Fruit fly (Drosophila melanogaster) whole organism, embryonic: Measurements from ENCODE around the gene blot.

ENCODE experiments used
- BEAF-32 ChIP-seq: fragments of 200-800 bp; sonication (Bioruptor generic); optimal IDR thresholded peaks from 3 replicates; lab custom pipeline; 2017; ENCODE audit warnings: missing biosample characterization, missing genetic modification characterization, mild to moderate bottlenecking, moderate library complexity, missing genetic modification reagents
- CG10321 ChIP-seq: fragments of 200-800 bp; sonication (Bioruptor generic); IDR thresholded peaks from 2 replicates; pipeline ENCODE4 v1.3.6; 2022; ENCODE audit warnings: missing biosample characterization, missing genetic modification characterization
- CG10565 ChIP-seq: fragments of 200-800 bp; sonication (Bioruptor generic); optimal IDR thresholded peaks from 3 replicates; lab custom pipeline; 2016; ENCODE audit warnings: missing biosample characterization, mild to moderate bottlenecking, missing genetic modification characterization
- CG10654 ChIP-seq: fragments of 200-800 bp; sonication (Bioruptor generic); optimal IDR thresholded peaks from 2 replicates; lab custom pipeline; 2016; ENCODE audit warnings: missing biosample characterization, missing genetic modification characterization
- CG11085 ChIP-seq: fragments of 200-800 bp; sonication (Bioruptor generic); IDR thresholded peaks from 2 replicates; pipeline ENCODE4 v1.3.6; 2022; ENCODE audit warnings: missing biosample characterization, missing genetic modification characterization
- CG11696 ChIP-seq: fragments of 200-800 bp; sonication (Bioruptor generic); IDR thresholded peaks from 2 replicates; pipeline ENCODE4 v1.3.6; 2022; ENCODE audit warnings: missing biosample characterization, missing genetic modification characterization
- CG11723 ChIP-seq: fragments of 200-800 bp; sonication (Bioruptor generic); optimal IDR thresholded peaks from 2 replicates; lab custom pipeline; 2017; ENCODE audit warnings: missing biosample characterization, mild to moderate bottlenecking, missing genetic modification characterization
- CG12391 ChIP-seq: fragments of 200-800 bp; sonication (Bioruptor generic); optimal IDR thresholded peaks from 3 replicates; lab custom pipeline; 2018; ENCODE audit warnings: missing biosample characterization, mild to moderate bottlenecking, missing genetic modification characterization, moderate library complexity
- CG13287 ChIP-seq: fragments of 200-800 bp; sonication (Bioruptor generic); IDR thresholded peaks from 2 replicates; pipeline ENCODE4 v1.3.6; 2022; ENCODE audit warnings: missing biosample characterization, missing genetic modification characterization; ENCODE audit not compliant: partially characterized antibody
- CG13894 ChIP-seq: fragments of 200-800 bp; sonication (Bioruptor generic); optimal IDR thresholded peaks from 3 replicates; lab custom pipeline; 2018; ENCODE audit warnings: missing biosample characterization, mild to moderate bottlenecking, missing genetic modification characterization, moderate library complexity
- CG15011 ChIP-seq: fragments of 200-800 bp; sonication (Bioruptor generic); optimal IDR thresholded peaks from 3 replicates; lab custom pipeline; 2018; ENCODE audit warnings: missing biosample characterization, mild to moderate bottlenecking, missing genetic modification characterization
- CG30403 ChIP-seq: fragments of 200-800 bp; sonication (Bioruptor generic); optimal IDR thresholded peaks from 3 replicates; lab custom pipeline; 2016; ENCODE audit warnings: missing biosample characterization, missing genetic modification characterization
- CG33213 ChIP-seq: fragments of 200-800 bp; sonication (Bioruptor generic); optimal IDR thresholded peaks from 3 replicates; lab custom pipeline; 2016; ENCODE audit warnings: missing biosample characterization, missing genetic modification characterization
- CG4730 ChIP-seq: fragments of 200-800 bp; sonication (Bioruptor generic); IDR thresholded peaks from 2 replicates; pipeline ENCODE4 v1.3.6; 2022; ENCODE audit warnings: missing biosample characterization, missing genetic modification characterization
- CG6254 ChIP-seq: fragments of 200-800 bp; sonication (Bioruptor generic); optimal IDR thresholded peaks from 3 replicates; lab custom pipeline; 2017; ENCODE audit warnings: mild to moderate bottlenecking, missing biosample characterization, missing genetic modification reagents, missing genetic modification characterization
- CG6689 ChIP-seq: fragments of 200-800 bp; sonication (Bioruptor generic); IDR thresholded peaks from 2 replicates; pipeline ENCODE4 v1.3.6; 2022; ENCODE audit warnings: missing biosample characterization, missing genetic modification characterization
- CG6813 ChIP-seq: fragments of 200-800 bp; sonication (Bioruptor generic); optimal IDR thresholded peaks from 2 replicates; lab custom pipeline; 2017; ENCODE audit warnings: missing biosample characterization, missing genetic modification characterization, mild to moderate bottlenecking, moderate library complexity, missing genetic modification reagents
- CG7839 ChIP-seq: fragments of 200-800 bp; sonication (Bioruptor generic); optimal IDR thresholded peaks from 3 replicates; lab custom pipeline; 2018; ENCODE audit warnings: missing biosample characterization, mild to moderate bottlenecking, missing genetic modification characterization, moderate library complexity
- CG8290 ChIP-seq, 3 experiments: fragments of 200-800 bp; sonication (Bioruptor generic); optimal IDR thresholded peaks; 2 replicates each; lab custom pipeline; 2016 to 2019; ENCODE audit warnings: missing biosample characterization in 3 of 3, missing genetic modification characterization in 3 of 3, mild to moderate bottlenecking in 2 of 3, moderate library complexity in 1 of 3
- Doc2 ChIP-seq: fragments of 200-800 bp; sonication (Bioruptor generic); IDR thresholded peaks from 2 replicates; pipeline ENCODE4 v1.3.6; 2022; ENCODE audit warnings: missing biosample characterization, missing genetic modification characterization
- Ets65A ChIP-seq: fragments of 200-800 bp; sonication (Bioruptor generic); peaks from one replicate; lab custom pipeline; 2016; ENCODE audit warnings: missing biosample characterization, missing genetic modification characterization
- Gsc ChIP-seq: fragments of 200-800 bp; sonication (Bioruptor generic); IDR thresholded peaks from 2 replicates; pipeline ENCODE4 v1.3.6; 2022; ENCODE audit warnings: missing biosample characterization, missing genetic modification characterization
- Hey ChIP-seq: fragments of 200-800 bp; sonication (Bioruptor generic); optimal IDR thresholded peaks from 3 replicates; lab custom pipeline; 2018; ENCODE audit warnings: missing biosample characterization, mild to moderate bottlenecking, missing genetic modification characterization
- Hr3 ChIP-seq: fragments of 200-800 bp; sonication (Bioruptor generic); optimal IDR thresholded peaks from 3 replicates; lab custom pipeline; 2016; ENCODE audit warnings: missing biosample characterization, missing genetic modification characterization
- MBD-R2 ChIP-seq: fragments of 200-800 bp; sonication (Bioruptor generic); IDR thresholded peaks from 2 replicates; pipeline ENCODE4 v1.3.6; 2022; ENCODE audit warnings: missing biosample characterization, missing genetic modification characterization
- Max ChIP-seq: fragments of 200-800 bp; sonication (Bioruptor generic); optimal IDR thresholded peaks from 2 replicates; lab custom pipeline; 2016; ENCODE audit warnings: missing biosample characterization, mild to moderate bottlenecking, missing genetic modification characterization
- Myb ChIP-seq: fragments of 200-800 bp; sonication (Bioruptor generic); optimal IDR thresholded peaks from 2 replicates; lab custom pipeline; 2016; ENCODE audit warnings: missing biosample characterization, missing genetic modification characterization
- NC2β ChIP-seq: fragments of 200-800 bp; sonication (Bioruptor generic); optimal IDR thresholded peaks from 2 replicates; lab custom pipeline; 2016; ENCODE audit warnings: missing biosample characterization, missing genetic modification characterization
- NFAT ChIP-seq: fragments of 200-800 bp; sonication (Bioruptor generic); IDR thresholded peaks from 2 replicates; pipeline ENCODE4 v1.3.6; 2022; ENCODE audit warnings: missing biosample characterization, missing genetic modification characterization
- Nf-YC ChIP-seq: fragments of 200-800 bp; optimal IDR thresholded peaks from 3 replicates; lab custom pipeline; 2019; ENCODE audit warnings: missing biosample characterization, mild to moderate bottlenecking, missing genetic modification characterization, moderate library complexity
- PHDP ChIP-seq: fragments of 200-800 bp; sonication (Bioruptor generic); optimal IDR thresholded peaks from 3 replicates; lab custom pipeline; 2018; ENCODE audit warnings: missing biosample characterization, mild to moderate bottlenecking, missing genetic modification characterization, moderate library complexity
- Sry-δ ChIP-seq: fragments of 200-800 bp; sonication (Bioruptor generic); optimal IDR thresholded peaks from 2 replicates; lab custom pipeline; 2016; ENCODE audit warnings: missing biosample characterization, missing genetic modification characterization
- YL-1 ChIP-seq: fragments of 200-800 bp; sonication (Bioruptor generic); optimal IDR thresholded peaks from 3 replicates; lab custom pipeline; 2017; ENCODE audit warnings: missing biosample characterization, mild to moderate bottlenecking, missing genetic modification characterization
- aop ChIP-seq: fragments of 200-800 bp; sonication (Bioruptor generic); IDR thresholded peaks from 2 replicates; pipeline ENCODE4 v1.3.6; 2022; ENCODE audit warnings: missing biosample characterization, missing genetic modification characterization
- ash1 ChIP-seq: fragments of 200-800 bp; sonication (Bioruptor generic); optimal IDR thresholded peaks from 2 replicates; lab custom pipeline; 2018; ENCODE audit warnings: missing biosample characterization, mild to moderate bottlenecking, missing genetic modification characterization
- ato ChIP-seq: fragments of 200-800 bp; sonication (Bioruptor generic); IDR thresholded peaks from 2 replicates; pipeline ENCODE4 v1.3.6; 2022; ENCODE audit warnings: missing biosample characterization, missing genetic modification characterization; ENCODE audit not compliant: partially characterized antibody
- btn ChIP-seq: fragments of 200-800 bp; sonication (Bioruptor generic); optimal IDR thresholded peaks from 2 replicates; lab custom pipeline; 2016; ENCODE audit warnings: missing biosample characterization, missing genetic modification characterization
- dan ChIP-seq: fragments of 200-800 bp; sonication (Bioruptor generic); IDR thresholded peaks from 2 replicates; pipeline ENCODE4 v1.3.6; 2022; ENCODE audit warnings: missing biosample characterization, missing genetic modification characterization
- dysf ChIP-seq: fragments of 200-800 bp; sonication (Bioruptor generic); IDR thresholded peaks from 3 replicates; pipeline ENCODE4 v1.3.6; 2022; ENCODE audit warnings: missing biosample characterization, missing genetic modification characterization
- en ChIP-seq: fragments of 200-800 bp; sonication (Bioruptor generic); optimal IDR thresholded peaks from 2 replicates; lab custom pipeline; 2016; ENCODE audit warnings: missing biosample characterization, missing genetic modification characterization
- kay ChIP-seq: fragments of 200-800 bp; sonication (Bioruptor generic); optimal IDR thresholded peaks from 2 replicates; lab custom pipeline; 2016; ENCODE audit warnings: missing biosample characterization, missing genetic modification characterization
- kni ChIP-seq: fragments of 200-800 bp; sonication (Bioruptor generic); optimal IDR thresholded peaks from 3 replicates; lab custom pipeline; 2017; ENCODE audit warnings: mild to moderate bottlenecking, missing biosample characterization, missing genetic modification reagents, missing genetic modification characterization
- nerfin-1 ChIP-seq: fragments of 200-800 bp; sonication (Bioruptor generic); optimal IDR thresholded peaks from 3 replicates; lab custom pipeline; 2019; ENCODE audit warnings: missing biosample characterization, mild to moderate bottlenecking, missing genetic modification characterization, moderate library complexity
- nom ChIP-seq: fragments of 200-800 bp; sonication (Bioruptor generic); optimal IDR thresholded peaks from 2 replicates; lab custom pipeline; 2017; ENCODE audit warnings: missing biosample characterization, missing genetic modification characterization, mild to moderate bottlenecking, moderate library complexity, missing genetic modification reagents
- ranshi ChIP-seq: fragments of 200-800 bp; sonication (Bioruptor generic); IDR thresholded peaks from 2 replicates; pipeline ENCODE4 v1.3.6; 2022; ENCODE audit warnings: missing biosample characterization, missing genetic modification characterization
- repo ChIP-seq: fragments of 200-800 bp; sonication (Bioruptor generic); optimal IDR thresholded peaks from 2 replicates; lab custom pipeline; 2016; ENCODE audit warnings: missing biosample characterization, missing genetic modification characterization
- slp2 ChIP-seq: fragments of 200-800 bp; sonication (Bioruptor generic); optimal IDR thresholded peaks from 2 replicates; lab custom pipeline; 2016; ENCODE audit warnings: missing biosample characterization, missing genetic modification characterization
- sna ChIP-seq: fragments of 200-800 bp; sonication (Bioruptor generic); IDR thresholded peaks from 2 replicates; pipeline ENCODE4 v1.3.6; 2022; ENCODE audit warnings: missing biosample characterization, missing genetic modification characterization; ENCODE audit not compliant: partially characterized antibody
- sr ChIP-seq: fragments of 200-800 bp; sonication (Bioruptor generic); IDR thresholded peaks from 3 replicates; pipeline ENCODE4 v1.3.6; 2022; ENCODE audit warnings: missing biosample characterization, missing genetic modification characterization
- sug ChIP-seq: fragments of 200-800 bp; optimal IDR thresholded peaks from 2 replicates; lab custom pipeline; 2019; ENCODE audit warnings: missing biosample characterization, mild to moderate bottlenecking, missing genetic modification characterization, moderate library complexity
- tx ChIP-seq: fragments of 200-800 bp; sonication (Bioruptor generic); optimal IDR thresholded peaks from 2 replicates; lab custom pipeline; 2016; ENCODE audit warnings: missing biosample characterization, missing genetic modification characterization
- z ChIP-seq: fragments of 200-800 bp; sonication (Bioruptor generic); IDR thresholded peaks from 3 replicates; pipeline ENCODE4 v1.3.6; 2022; ENCODE audit warnings: missing biosample characterization, missing genetic modification characterization

Gene blot

DNA sequence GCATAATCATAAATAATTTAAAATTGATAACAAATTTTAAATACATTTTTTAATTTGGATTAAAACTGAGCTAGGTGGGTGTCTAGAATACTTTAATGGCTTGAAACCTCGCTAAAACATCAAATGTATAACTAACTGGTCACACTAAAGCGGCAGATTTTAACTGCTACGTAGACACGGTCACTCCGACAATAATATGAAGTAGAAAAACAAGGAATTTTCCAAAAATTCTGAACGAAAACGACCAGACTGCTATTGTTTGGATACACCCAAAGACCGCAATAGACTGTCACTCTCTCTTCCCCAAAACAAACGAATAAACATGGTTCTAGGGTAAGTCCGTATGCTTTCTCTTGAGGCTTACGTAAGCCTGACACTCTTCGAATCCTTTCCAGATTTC, 44.5 kb upstream of the blot start, which contains the start of gene QIL1 (continued):
- TF ChIP-seq CG11723 = no peak
- TF ChIP-seq Nf-YC (tag; lab: Kevin White, UChicago) = peak; percentile 14
- peak; percentile 61 for TF ChIP-seq MBD-R2 (GFP tag; lab: Robert Waterston, UW)
- TF ChIP-seq Myb (GFP tag; lab: Kevin White, UChicago) = peak; percentile 26
- no peak for TF ChIP-seq CG11085 (GFP tag; lab: Robert Waterston, UW)
- no peak for TF ChIP-seq aop (GFP tag; lab: Robert Waterston, UW)
- no peak for TF ChIP-seq z
- TF ChIP-seq sna (GFP tag; lab: Robert Waterston, UW) = no peak
- TF ChIP-seq repo = no peak
- TF ChIP-seq YL-1 = peak; percentile 71
- peak; percentile 31 for TF ChIP-seq Sry-δ
- TF ChIP-seq CG13894 (tag; lab: Kevin White, UChicago) = no peak
- no peak for TF ChIP-seq dysf (GFP tag; lab: Robert Waterston, UW)
- no peak for TF ChIP-seq en (GFP tag; lab: Kevin White, UChicago)
- TF ChIP-seq CG6813 = no peak
- no peak for TF ChIP-seq Hey (tag; lab: Kevin White, UChicago)
- no peak for TF ChIP-seq CG10321 (GFP tag; lab: Robert Waterston, UW)
- no peak for TF ChIP-seq Max
- TF ChIP-seq CG8290 (GFP tag; optimal IDR thresholded peaks at IDR 0.05; lab: Kevin White, UChicago) = peak; percentile 44
- TF ChIP-seq CG8290 (tag; optimal IDR thresholded peaks at IDR 0.05; lab: Kevin White, UChicago) = peak in 1 of 2 experiments; percentile 33
- peak; percentile 41 for TF ChIP-seq BEAF-32 (GFP tag; lab: Kevin White, UChicago)
- no peak for TF ChIP-seq sr (GFP tag; lab: Robert Waterston, UW)
- TF ChIP-seq Doc2 = no peak
- TF ChIP-seq ash1 = no peak
- no peak for TF ChIP-seq kay (GFP tag; lab: Kevin White, UChicago)
- no peak for TF ChIP-seq Gsc (GFP tag; lab: Robert Waterston, UW)
- no peak for TF ChIP-seq Hr3 (GFP tag; lab: Kevin White, UChicago)
- TF ChIP-seq nerfin-1 (tag; lab: Kevin White, UChicago) = no peak
- TF ChIP-seq CG30403 (GFP tag; lab: Kevin White, UChicago) = no peak
- TF ChIP-seq Ets65A (GFP tag; lab: Kevin White, UChicago) = no peak
- TF ChIP-seq NC2β = no peak
- no peak for TF ChIP-seq nom (GFP tag; lab: Kevin White, UChicago)
- no peak for TF ChIP-seq kni (GFP tag; lab: Kevin White, UChicago)
- no peak for TF ChIP-seq slp2 (GFP tag; lab: Kevin White, UChicago)
- no peak for TF ChIP-seq CG6254 (GFP tag; lab: Kevin White, UChicago)
- TF ChIP-seq CG33213 = peak; percentile 26
- no peak for TF ChIP-seq tx (GFP tag; lab: Kevin White, UChicago)
- TF ChIP-seq PHDP = no peak
- TF ChIP-seq ato (GFP tag; lab: Robert Waterston, UW) = no peak
- peak; percentile 37; the same call in 1 of the 2 replicates for TF ChIP-seq CG13287
- no peak for TF ChIP-seq CG10565 (GFP tag; lab: Kevin White, UChicago)
- no peak for TF ChIP-seq CG6689 (GFP tag; lab: Robert Waterston, UW)
- no peak for TF ChIP-seq CG11696
- TF ChIP-seq CG10654 (GFP tag; lab: Kevin White, UChicago) = no peak
- peak; percentile 1 for TF ChIP-seq sug
- no peak for TF ChIP-seq btn (GFP tag; lab: Kevin White, UChicago)
- TF ChIP-seq CG4730 (GFP tag; lab: Robert Waterston, UW) = no peak
- no peak for TF ChIP-seq dan
- TF ChIP-seq CG12391 = peak; percentile 27
- TF ChIP-seq CG7839 = no peak
- no peak for TF ChIP-seq CG15011 (GFP tag; lab: Kevin White, UChicago)
- TF ChIP-seq NFAT (GFP tag; lab: Robert Waterston, UW) = no peak
- no peak for TF ChIP-seq ranshi (GFP tag; lab: Robert Waterston, UW)
